Fruit fly (Drosophila melanogaster) whole organism, prepupa: ENCODE data around the gene Sbf.

Source experiments
- CG10669 ChIP-seq: fragments of 200-800 bp; sonication (Bioruptor generic); optimal IDR thresholded peaks from 3 replicates; lab custom pipeline; 2018; ENCODE audit warnings: missing biosample characterization, mild to moderate bottlenecking, missing genetic modification characterization, moderate library complexity
- CG11294 ChIP-seq: fragments of 200-800 bp; sonication (Bioruptor generic); IDR thresholded peaks from 2 replicates; pipeline ENCODE4 v1.3.6; 2022; ENCODE audit warnings: missing biosample characterization, missing genetic modification characterization
- CG11762 ChIP-seq: fragments of 200-800 bp; sonication (Bioruptor generic); optimal IDR thresholded peaks from 3 replicates; lab custom pipeline; 2016; ENCODE audit warnings: missing biosample characterization, missing genetic modification characterization; ENCODE audit not compliant: insufficient read depth
- CG11902 ChIP-seq: fragments of 200-800 bp; sonication (Bioruptor generic); optimal IDR thresholded peaks from 3 replicates; lab custom pipeline; 2016; ENCODE audit warnings: missing biosample characterization, missing genetic modification characterization
- CG15336 ChIP-seq: fragments of 200-800 bp; sonication (Bioruptor generic); IDR thresholded peaks from 2 replicates; pipeline ENCODE4 v1.3.6; 2022; ENCODE audit warnings: missing biosample characterization, missing genetic modification characterization
- CG1621 ChIP-seq: fragments of 200-800 bp; sonication (Bioruptor generic); optimal IDR thresholded peaks from 3 replicates; lab custom pipeline; 2018; ENCODE audit warnings: missing biosample characterization, mild to moderate bottlenecking, missing genetic modification characterization
- CG3032 ChIP-seq: fragments of 200-800 bp; optimal IDR thresholded peaks from 2 replicates; lab custom pipeline; 2019; ENCODE audit warnings: missing biosample characterization, mild to moderate bottlenecking, missing genetic modification characterization, moderate library complexity
- CG32006 ChIP-seq: fragments of 200-800 bp; sonication (Bioruptor generic); optimal IDR thresholded peaks from 3 replicates; lab custom pipeline; 2017; ENCODE audit warnings: missing biosample characterization, mild to moderate bottlenecking, missing genetic modification characterization
- CG34406 ChIP-seq: fragments of 200-800 bp; sonication (Bioruptor generic); optimal IDR thresholded peaks from 3 replicates; lab custom pipeline; 2016; ENCODE audit warnings: missing biosample characterization, missing genetic modification characterization
- CG3919 ChIP-seq: fragments of 200-800 bp; sonication (Bioruptor generic); optimal IDR thresholded peaks from 3 replicates; lab custom pipeline; 2016; ENCODE audit warnings: missing biosample characterization, missing genetic modification characterization
- CG4318 ChIP-seq: fragments of 200-800 bp; sonication (Bioruptor generic); optimal IDR thresholded peaks from 3 replicates; lab custom pipeline; 2017; ENCODE audit warnings: missing biosample characterization, mild to moderate bottlenecking, missing genetic modification characterization
- CG6792 ChIP-seq: fragments of 200-800 bp; sonication (Bioruptor generic); optimal IDR thresholded peaks from 3 replicates; lab custom pipeline; 2016; ENCODE audit warnings: missing biosample characterization, missing genetic modification characterization
- CG7368 ChIP-seq: fragments of 200-800 bp; sonication (Bioruptor generic); optimal IDR thresholded peaks from 3 replicates; lab custom pipeline; 2016; ENCODE audit warnings: missing biosample characterization, missing genetic modification characterization
- CG8319 ChIP-seq: fragments of 200-800 bp; sonication (Bioruptor generic); optimal IDR thresholded peaks from 3 replicates; lab custom pipeline; 2016; ENCODE audit warnings: missing biosample characterization, missing genetic modification characterization
- CG9139 ChIP-seq: fragments of 200-800 bp; sonication (Bioruptor generic); optimal IDR thresholded peaks from 3 replicates; lab custom pipeline; 2017; ENCODE audit warnings: missing biosample characterization, mild to moderate bottlenecking, missing genetic modification characterization
- Eip78C ChIP-seq: fragments of 200-800 bp; sonication (Bioruptor generic); peaks from one replicate; lab custom pipeline; 2016; ENCODE audit warnings: missing biosample characterization, missing genetic modification characterization
- Ets21C ChIP-seq: fragments of 200-800 bp; sonication (Bioruptor generic); optimal IDR thresholded peaks from 3 replicates; lab custom pipeline; 2016; ENCODE audit warnings: missing biosample characterization, missing genetic modification characterization
- Ets96B ChIP-seq: fragments of 200-800 bp; optimal IDR thresholded peaks from 2 replicates; lab custom pipeline; 2019; ENCODE audit warnings: missing biosample characterization, mild to moderate bottlenecking, missing genetic modification characterization, moderate library complexity
- Gug ChIP-seq: fragments of 200-800 bp; sonication (Bioruptor generic); IDR thresholded peaks from 2 replicates; pipeline ENCODE4 v1.3.6; 2022; ENCODE audit warnings: missing biosample characterization, missing genetic modification characterization
- Hr38 ChIP-seq: sonication (Bioruptor generic); optimal IDR thresholded peaks from 2 replicates; lab custom pipeline; 2016; ENCODE audit warnings: missing biosample characterization, missing genetic modification characterization
- Hr4 ChIP-seq: fragments of 200-800 bp; sonication (Bioruptor generic); optimal IDR thresholded peaks from 3 replicates; lab custom pipeline; 2016; ENCODE audit warnings: missing biosample characterization, missing genetic modification characterization
- Lpt ChIP-seq: fragments of 200-800 bp; sonication (Bioruptor generic); optimal IDR thresholded peaks from 3 replicates; lab custom pipeline; 2016; ENCODE audit warnings: missing biosample characterization, missing genetic modification characterization
- Met ChIP-seq: fragments of 200-800 bp; sonication (Bioruptor generic); optimal IDR thresholded peaks from 3 replicates; lab custom pipeline; 2016; ENCODE audit warnings: missing biosample characterization, missing genetic modification characterization
- OdsH ChIP-seq: fragments of 200-800 bp; sonication (Bioruptor generic); optimal IDR thresholded peaks from 3 replicates; lab custom pipeline; 2016; ENCODE audit warnings: missing biosample characterization, missing genetic modification characterization
- Sox102F ChIP-seq: fragments of 200-800 bp; sonication (Bioruptor generic); optimal IDR thresholded peaks from 2 replicates; lab custom pipeline; 2016; ENCODE audit warnings: missing biosample characterization, mild to moderate bottlenecking, missing genetic modification characterization
- Sox14 ChIP-seq: fragments of 200-800 bp; sonication (Bioruptor generic); optimal IDR thresholded peaks from 3 replicates; lab custom pipeline; 2016; ENCODE audit warnings: missing biosample characterization, missing genetic modification characterization
- achi ChIP-seq: fragments of 200-800 bp; sonication (Bioruptor generic); optimal IDR thresholded peaks from 3 replicates; lab custom pipeline; 2016; ENCODE audit warnings: missing biosample characterization, missing genetic modification characterization
- acj6 ChIP-seq: fragments of 200-800 bp; sonication (Bioruptor generic); optimal IDR thresholded peaks from 3 replicates; lab custom pipeline; 2016; ENCODE audit warnings: missing biosample characterization, missing genetic modification characterization
- dac ChIP-seq: fragments of 200-800 bp; sonication (Bioruptor generic); optimal IDR thresholded peaks from 2 replicates; lab custom pipeline; 2017; ENCODE audit warnings: missing biosample characterization, mild to moderate bottlenecking, missing genetic modification characterization
- dsx ChIP-seq: fragments of 200-800 bp; optimal IDR thresholded peaks from 3 replicates; lab custom pipeline; 2019; ENCODE audit warnings: missing biosample characterization, mild to moderate bottlenecking, missing genetic modification characterization, moderate library complexity; ENCODE audit not compliant: poor library complexity, severe bottlenecking
- fd59A ChIP-seq: fragments of 200-800 bp; sonication (Bioruptor generic); optimal IDR thresholded peaks from 2 replicates; lab custom pipeline; 2017; ENCODE audit warnings: missing biosample characterization, mild to moderate bottlenecking, missing genetic modification characterization, missing genetic modification reagents
- fd85E ChIP-seq: fragments of 200-800 bp; sonication (Bioruptor generic); optimal IDR thresholded peaks from 3 replicates; lab custom pipeline; 2016; ENCODE audit warnings: missing biosample characterization, missing genetic modification characterization
- fkh ChIP-seq: fragments of 200-800 bp; sonication (Bioruptor generic); optimal IDR thresholded peaks from 3 replicates; lab custom pipeline; 2017; ENCODE audit warnings: missing biosample characterization, mild to moderate bottlenecking, missing genetic modification characterization, moderate library complexity
- net ChIP-seq: fragments of 200-800 bp; sonication (Bioruptor generic); optimal IDR thresholded peaks from 3 replicates; lab custom pipeline; 2016; ENCODE audit warnings: missing biosample characterization, missing genetic modification characterization
- pdm3 ChIP-seq: fragments of 200-800 bp; sonication (Bioruptor generic); optimal IDR thresholded peaks from 3 replicates; lab custom pipeline; 2016; ENCODE audit warnings: missing biosample characterization, missing genetic modification characterization
- salr ChIP-seq, 2 experiments: fragments of 200-800 bp; sonication (Bioruptor generic); optimal IDR thresholded peaks; 3 replicates each; lab custom pipeline; 2016 to 2018; ENCODE audit warnings: missing biosample characterization in 2 of 2, missing genetic modification characterization in 2 of 2, mild to moderate bottlenecking in 1 of 2
- spab ChIP-seq: fragments of 200-800 bp; sonication (Bioruptor generic); optimal IDR thresholded peaks from 2 replicates; lab custom pipeline; 2017; ENCODE audit warnings: missing biosample characterization, mild to moderate bottlenecking, missing genetic modification characterization, missing genetic modification reagents
- ss ChIP-seq, 2 experiments: fragments of 200-800 bp; sonication (Bioruptor generic); optimal IDR thresholded peaks; 2 replicates in 1 of 2; 3 replicates in 1 of 2; lab custom pipeline; 2017 to 2018; ENCODE audit warnings: mild to moderate bottlenecking in 2 of 2, missing biosample characterization in 2 of 2, missing genetic modification characterization in 2 of 2, moderate library complexity in 1 of 2
- svp ChIP-seq: fragments of 200-800 bp; sonication (Bioruptor generic); peaks from one replicate; lab custom pipeline; 2016; ENCODE audit warnings: missing biosample characterization, missing genetic modification characterization
- topi ChIP-seq: fragments of 200-800 bp; sonication (Bioruptor generic); optimal IDR thresholded peaks from 3 replicates; lab custom pipeline; 2016; ENCODE audit warnings: missing biosample characterization, missing genetic modification characterization
- vri ChIP-seq: fragments of 200-800 bp; sonication (Bioruptor generic); optimal IDR thresholded peaks from 3 replicates; lab custom pipeline; 2016; ENCODE audit warnings: missing biosample characterization, mild to moderate bottlenecking, missing genetic modification characterization

Sbf gene

dm6 chr3R:11818930-11819639 is 22.3 kb upstream of the Sbf start, which contains the start of the genes COX5A and glo (continued):
- peak; percentile 76 for TF ChIP-seq Hr4 (GFP tag; lab: Kevin White, UChicago)
- no peak for TF ChIP-seq pdm3 (GFP tag; lab: Kevin White, UChicago)
- peak; percentile 50 for TF ChIP-seq Lpt (GFP tag; lab: Kevin White, UChicago)
- TF ChIP-seq CG1621 (tag; lab: Kevin White, UChicago) = peak; percentile 34
- no peak for TF ChIP-seq Met
- TF ChIP-seq achi (GFP tag; lab: Kevin White, UChicago) = peak; percentile 99
- no peak for TF ChIP-seq CG7368 (GFP tag; lab: Kevin White, UChicago)
- no peak for TF ChIP-seq CG8319 (GFP tag; lab: Kevin White, UChicago)
- no peak for TF ChIP-seq CG10669 (GFP tag; lab: Kevin White, UChicago)
- TF ChIP-seq CG3919 (GFP tag; lab: Kevin White, UChicago) = peak; percentile 56
- TF ChIP-seq fd85E (GFP tag; lab: Kevin White, UChicago) = peak; percentile 43
- peak; percentile 79 for TF ChIP-seq Sox14
- no peak for TF ChIP-seq Sox102F (GFP tag; lab: Kevin White, UChicago)
- TF ChIP-seq Eip78C = peak; percentile 84
- no peak for TF ChIP-seq CG9139 (GFP tag; lab: Kevin White, UChicago)
- no peak for TF ChIP-seq CG11294 (GFP tag; lab: Robert Waterston, UW)
- no peak for TF ChIP-seq salr (GFP tag; optimal IDR thresholded peaks at IDR 0.05; lab: Kevin White, UChicago)
- peak; percentile 34 for TF ChIP-seq fkh
- peak; percentile 63 for TF ChIP-seq svp (GFP tag; lab: Kevin White, UChicago)
- TF ChIP-seq Gug (GFP tag; lab: Robert Waterston, UW) = no peak
- TF ChIP-seq spab (GFP tag; lab: Kevin White, UChicago) = no peak
- TF ChIP-seq CG3032 (tag; lab: Kevin White, UChicago) = peak; percentile 52
- peak; percentile 75 for TF ChIP-seq OdsH (GFP tag; lab: Kevin White, UChicago)
- TF ChIP-seq dac (GFP tag; lab: Kevin White, UChicago) = peak; percentile 15
- TF ChIP-seq CG11902 (GFP tag; lab: Kevin White, UChicago) = no peak
- TF ChIP-seq CG4318 = no peak
- no peak for TF ChIP-seq CG11762 (GFP tag; lab: Kevin White, UChicago)
- TF ChIP-seq topi (GFP tag; lab: Kevin White, UChicago) = peak; percentile 57
- no peak for TF ChIP-seq Ets96B (tag; lab: Kevin White, UChicago)
- TF ChIP-seq dsx (GFP tag; lab: Kevin White, UChicago) = no peak
- TF ChIP-seq Hr38 = no peak
- peak; percentile 66 for TF ChIP-seq Ets21C (GFP tag; lab: Kevin White, UChicago)
- peak; percentile 67 for TF ChIP-seq CG15336
- TF ChIP-seq ss (GFP tag; optimal IDR thresholded peaks at IDR 0.05; lab: Kevin White, UChicago) = no peak
- TF ChIP-seq CG6792 (GFP tag; lab: Kevin White, UChicago) = peak; percentile 51
- TF ChIP-seq, all 60 proteins: peak for 31

DNA sequence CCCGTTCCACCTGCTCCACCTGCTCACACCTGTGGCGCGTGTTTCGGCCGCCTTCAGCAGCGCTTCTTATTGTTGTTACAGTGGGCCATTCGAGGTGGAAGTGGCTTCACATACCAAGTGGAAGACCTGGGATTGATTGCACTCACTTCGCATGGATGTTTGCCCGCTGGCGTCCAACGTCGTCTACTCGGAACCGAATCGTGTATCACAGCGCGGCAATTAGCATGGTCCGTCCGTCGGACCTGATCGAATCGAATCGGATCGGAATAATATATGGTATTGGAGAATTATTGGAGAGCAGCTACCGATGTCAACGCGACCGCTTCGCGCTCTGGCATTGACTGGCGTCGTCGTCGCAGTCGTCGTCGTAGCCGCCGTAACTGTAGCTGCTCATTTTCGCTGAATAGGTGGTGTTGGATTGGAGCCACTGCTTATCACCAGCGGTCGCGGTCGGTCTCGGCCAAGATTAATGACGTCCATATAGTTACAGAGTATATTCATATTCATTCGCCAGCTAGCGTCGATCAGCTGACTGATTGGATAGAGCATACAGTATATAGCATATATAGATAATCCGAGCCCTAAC is 16.2 kb upstream of the Sbf start, which contains the start of gene ClC-a:
Gene ClC-a (minus strand): TSS at position 327 of the 586 bp plus-strand sequence.
- TF ChIP-seq salr (GFP tag; optimal IDR thresholded peaks at IDR 0.05; lab: Kevin White, UChicago) (no peak), Sox14 (peak; percentile 12), vri (GFP tag; lab: Kevin White, UChicago) (peak; percentile 24), CG11294 (GFP tag; lab: Robert Waterston, UW) (no peak), svp (GFP tag; lab: Kevin White, UChicago) (peak; percentile 81), ss (GFP tag; optimal IDR thresholded peaks at IDR 0.05; lab: Kevin White, UChicago) (peak; percentile 16 to 20), CG32006 (GFP tag; lab: Kevin White, UChicago) (no peak), fd85E (GFP tag; lab: Kevin White, UChicago) (no peak), Eip78C (peak; percentile 40), fd59A (GFP tag; lab: Kevin White, UChicago) (no peak), CG34406 (GFP tag; lab: Kevin White, UChicago) (no peak), achi (GFP tag; lab: Kevin White, UChicago) (no peak), acj6 (no peak), net (no peak), CG7368 (GFP tag; lab: Kevin White, UChicago) (no peak)
